Fruit fly (Drosophila melanogaster) whole organism, wandering third instar larva: ENCODE results near the gene Ptp4E.

Experiments used
- Abd-B ChIP-seq: fragments of >200 bp; optimal IDR thresholded peaks from 2 replicates; lab custom pipeline; 2017; ENCODE audit warnings: missing biosample characterization, missing genetic modification characterization
- CG9705 ChIP-seq: fragments of 200-800 bp; sonication (Bioruptor generic); optimal IDR thresholded peaks from 2 replicates; lab custom pipeline; 2018; ENCODE audit warnings: missing biosample characterization, mild to moderate bottlenecking, missing genetic modification characterization
- N ChIP-seq: fragments of >200 bp; optimal IDR thresholded peaks from 2 replicates; lab custom pipeline; 2018; ENCODE audit warnings: missing biosample characterization, missing external identifiers, missing genetic modification characterization
- brk ChIP-seq: fragments of 200-800 bp; sonication (Bioruptor generic); optimal IDR thresholded peaks from 2 replicates; lab custom pipeline; 2016; ENCODE audit warnings: missing biosample characterization, mild to moderate bottlenecking, missing genetic modification characterization
- pan ChIP-seq: fragments of >200 bp; optimal IDR thresholded peaks from 2 replicates; lab custom pipeline; 2017

DNA sequence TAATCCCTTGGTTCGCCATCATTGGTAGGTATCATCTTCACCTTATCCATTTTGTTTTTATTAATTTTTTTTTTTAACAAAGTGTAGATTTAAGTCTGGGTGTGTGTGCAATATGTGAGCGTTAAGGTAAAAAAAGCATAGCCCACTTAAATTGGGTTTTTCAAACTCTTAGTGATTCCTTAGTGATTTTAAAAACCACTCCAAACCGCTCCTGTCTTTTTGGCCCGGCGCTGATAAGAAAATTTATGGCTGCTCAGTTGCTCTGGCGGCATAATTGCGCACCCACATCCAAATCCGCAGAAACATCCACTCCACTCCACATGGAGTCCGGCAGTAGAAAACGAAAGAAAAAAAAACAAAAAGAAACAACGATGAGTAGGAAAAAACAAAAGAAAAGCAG lies 22.1 kb downstream of the Ptp4E start, which contains the start of gene CG15468:
- TF ChIP-seq CG9705 (GFP tag; lab: Kevin White, UChicago), result no peak
- TF ChIP-seq Abd-B (GFP tag; lab: Kevin White, UChicago), result no peak
- no peak for TF ChIP-seq brk (GFP tag; lab: Kevin White, UChicago)
- TF ChIP-seq N (GFP tag; lab: Kevin White, UChicago), result no peak
- TF ChIP-seq pan, result no peak
